Fruit fly (Drosophila melanogaster): ENCODE measurements around the gene CG18048.

DNA sequence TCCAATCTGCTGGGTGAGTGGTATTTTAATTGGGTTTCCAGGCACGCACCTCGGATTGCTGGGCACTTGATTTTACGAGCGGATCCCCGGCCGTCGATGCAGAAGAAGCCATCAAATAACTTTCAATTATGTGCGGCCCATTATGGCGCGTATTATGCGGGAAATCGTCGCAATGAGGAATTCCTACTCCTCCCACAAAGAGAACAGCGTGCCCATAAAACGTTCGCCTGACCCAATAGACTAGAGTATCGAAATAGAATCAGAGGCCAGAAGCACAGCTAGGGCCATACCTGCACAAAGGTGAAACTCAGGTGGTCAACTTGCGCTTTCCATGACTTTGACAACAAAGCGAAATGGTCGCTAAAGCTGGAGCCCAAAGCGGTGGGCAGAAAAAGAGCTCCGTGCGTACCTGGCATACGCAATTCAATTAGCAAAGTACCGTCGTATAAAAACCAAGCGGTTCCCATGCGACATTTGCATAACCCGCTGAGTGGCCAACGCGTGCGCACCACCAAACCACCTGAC lies 16.1 kb upstream of the CG18048 start, which contains the start of gene Osi18:
- TF ChIP-seq CG16779 (tag; optimal IDR thresholded peaks at IDR 0.05), result no peak
- TF ChIP-seq CG6854 (GFP tag; optimal IDR thresholded peaks at IDR 0.05), result no peak
- no peak for TF ChIP-seq CG15336 (GFP tag; IDR thresholded peaks at IDR 0.05)
- no peak for TF ChIP-seq eg (GFP tag; IDR thresholded peaks at IDR 0.05)
- TF ChIP-seq CG8119 (GFP tag; IDR thresholded peaks at IDR 0.05), result no peak
- TF ChIP-seq Met (GFP tag; optimal IDR thresholded peaks at IDR 0.05), result no peak
- TF ChIP-seq CG6792 (GFP tag; optimal IDR thresholded peaks at IDR 0.05), result no peak
- TF ChIP-seq CG34406 (GFP tag; optimal IDR thresholded peaks at IDR 0.05), result no peak
- TF ChIP-seq Ets96B (tag; optimal IDR thresholded peaks at IDR 0.05), result no peak
